Worm (Caenorhabditis elegans) whole organism, young adult: ENCODE measurements around the gene F18A12.2.

ENCODE experiments used
- akir-1 ChIP-seq: fragments of 200-800 bp; sonication (Bioruptor generic); optimal IDR thresholded peaks from 2 replicates; lab custom pipeline; 2018; ENCODE audit warnings: mild to moderate bottlenecking, missing genetic modification characterization, moderate library complexity, missing compliant biosample characterization
- bed-1 ChIP-seq: fragments of 200-800 bp; sonication (Bioruptor generic); IDR thresholded peaks from 2 replicates; pipeline ENCODE4 v1.3.6; 2022; ENCODE audit warnings: missing genetic modification reagents, missing genetic modification characterization, missing compliant biosample characterization
- him-1 ChIP-seq: sonication (generic microtip); optimal IDR thresholded peaks from 2 replicates; lab custom pipeline; 2016; ENCODE audit warnings: missing genotype, missing genetic modification reagents, missing genetic modification characterization, missing compliant biosample characterization
- hlh-12 ChIP-seq: sonication (generic microtip); optimal IDR thresholded peaks from 2 replicates; lab custom pipeline; 2016; ENCODE audit warnings: missing genetic modification characterization, missing compliant biosample characterization
- nhr-120 ChIP-seq: fragments of 200-800 bp; sonication (Bioruptor generic); IDR thresholded peaks from 2 replicates; pipeline ENCODE4 v1.3.6; 2022; ENCODE audit warnings: missing genetic modification characterization, missing compliant biosample characterization
- snpc-1.1 ChIP-seq: sonication (generic microtip); optimal IDR thresholded peaks from 2 replicates; lab custom pipeline; 2017; ENCODE audit warnings: missing genetic modification characterization, mild to moderate bottlenecking, missing compliant biosample characterization, antibody characterized with exemption, moderate library complexity, missing genotype, missing genetic modification reagents; ENCODE audit not compliant: insufficient read depth
- unc-130 ChIP-seq: sonication (generic microtip); optimal IDR thresholded peaks from 2 replicates; lab custom pipeline; 2016; ENCODE audit warnings: missing genetic modification reagents, missing genetic modification characterization, missing compliant biosample characterization
- zim-3 ChIP-seq: sonication (generic microtip); optimal IDR thresholded peaks from 2 replicates; lab custom pipeline; 2017; ENCODE audit warnings: mild to moderate bottlenecking, missing genetic modification characterization, moderate library complexity, missing compliant biosample characterization

DNA sequence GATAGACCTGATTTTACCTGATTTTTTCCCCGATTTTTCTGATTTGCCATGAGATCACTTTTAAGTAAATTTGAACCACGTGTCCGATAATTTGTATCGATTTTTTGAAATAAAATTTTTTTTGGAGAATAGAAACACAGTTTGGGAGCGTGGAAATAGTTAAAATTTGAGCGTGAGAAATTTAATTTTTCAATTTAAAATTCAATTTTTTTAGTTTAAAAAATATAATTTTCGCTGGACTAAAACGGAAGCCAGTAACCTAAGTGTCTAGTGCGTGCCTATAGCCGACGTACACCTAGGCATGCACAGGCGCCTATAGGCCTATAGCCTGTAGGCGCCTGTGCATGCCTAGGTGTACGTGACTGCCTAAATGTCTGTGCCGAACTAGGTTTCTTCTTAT is 15.4 kb upstream of the F18A12.2 start, which contains the start of gene nep-9:
- TF ChIP-seq unc-130 (GFP tag; lab: Kevin White, UChicago) (no peak), zim-3 (tag; lab: Kevin White, UChicago) (no peak), snpc-1.1 (tag; lab: Kevin White, UChicago) (no peak), him-1 (tag; lab: Kevin White, UChicago) (no peak), bed-1 (GFP tag; lab: Robert Waterston, UW) (no peak), nhr-120 (GFP tag; lab: Robert Waterston, UW) (no peak), akir-1 (GFP tag; lab: Kevin White, UChicago) (no peak), hlh-12 (no peak)
